Fruit fly (Drosophila melanogaster) whole organism, embryonic: Measurements from ENCODE around the gene CG10089.

Experiments used
- Adf1 ChIP-seq: fragments of 200-800 bp; sonication (Bioruptor generic); IDR thresholded peaks from 2 replicates; pipeline ENCODE4 v1.3.6; 2022; ENCODE audit warnings: missing biosample characterization, missing genetic modification characterization
- Awh ChIP-seq: fragments of 200-800 bp; sonication (Bioruptor generic); IDR thresholded peaks from 2 replicates; pipeline ENCODE4, ENCODE4 v1.3.6; 2022; ENCODE audit warnings: missing biosample characterization, missing genetic modification characterization
- CG10543 ChIP-seq: fragments of 200-800 bp; sonication (Bioruptor generic); optimal IDR thresholded peaks from 3 replicates; lab custom pipeline; 2017; ENCODE audit warnings: missing biosample characterization, mild to moderate bottlenecking, missing genetic modification characterization, moderate library complexity
- CG10565 ChIP-seq: fragments of 200-800 bp; sonication (Bioruptor generic); optimal IDR thresholded peaks from 3 replicates; lab custom pipeline; 2016; ENCODE audit warnings: missing biosample characterization, mild to moderate bottlenecking, missing genetic modification characterization
- CG11696 ChIP-seq: fragments of 200-800 bp; sonication (Bioruptor generic); IDR thresholded peaks from 2 replicates; pipeline ENCODE4 v1.3.6; 2022; ENCODE audit warnings: missing biosample characterization, missing genetic modification characterization
- CG12299 ChIP-seq: fragments of 200-800 bp; sonication (Bioruptor generic); optimal IDR thresholded peaks from 2 replicates; lab custom pipeline; 2018; ENCODE audit warnings: missing biosample characterization, mild to moderate bottlenecking, missing genetic modification characterization
- CG12769 ChIP-seq: fragments of 200-800 bp; sonication (Bioruptor generic); optimal IDR thresholded peaks from 2 replicates; lab custom pipeline; 2019; ENCODE audit warnings: missing biosample characterization, mild to moderate bottlenecking, missing genetic modification characterization, moderate library complexity
- CG13296 ChIP-seq: fragments of 200-800 bp; sonication (Bioruptor generic); optimal IDR thresholded peaks from 3 replicates; lab custom pipeline; 2018; ENCODE audit warnings: missing biosample characterization, mild to moderate bottlenecking, missing genetic modification characterization
- CG14860 ChIP-seq: fragments of 200-800 bp; sonication (Bioruptor generic); IDR thresholded peaks from 3 replicates; pipeline ENCODE4 v1.3.6; 2022; ENCODE audit warnings: missing biosample characterization, missing genetic modification characterization; ENCODE audit not compliant: partially characterized antibody
- CG15696 ChIP-seq: fragments of 200-800 bp; sonication (Bioruptor generic); optimal IDR thresholded peaks from 2 replicates; lab custom pipeline; 2019; ENCODE audit warnings: missing biosample characterization, mild to moderate bottlenecking, missing genetic modification characterization, moderate library complexity
- CG18011 ChIP-seq: fragments of 200-800 bp; sonication (Bioruptor generic); optimal IDR thresholded peaks from 2 replicates; lab custom pipeline; 2017; ENCODE audit warnings: missing biosample characterization, missing genetic modification characterization, mild to moderate bottlenecking, moderate library complexity, missing genotype
- CG32532 ChIP-seq: fragments of 200-800 bp; sonication (Bioruptor generic); IDR thresholded peaks from 2 replicates; pipeline ENCODE4 v1.3.6; 2022; ENCODE audit warnings: missing biosample characterization, missing genetic modification characterization
- CG3838 ChIP-seq: fragments of 200-800 bp; sonication (Bioruptor generic); optimal IDR thresholded peaks from 3 replicates; lab custom pipeline; 2016; ENCODE audit warnings: missing biosample characterization, missing genetic modification characterization
- CG4424 ChIP-seq: fragments of 200-800 bp; sonication (Bioruptor generic); optimal IDR thresholded peaks from 3 replicates; lab custom pipeline; 2016; ENCODE audit warnings: missing biosample characterization, missing genetic modification characterization
- CG4707 ChIP-seq: fragments of 200-800 bp; sonication (Bioruptor generic); optimal IDR thresholded peaks from 2 replicates; lab custom pipeline; 2018; ENCODE audit warnings: missing biosample characterization, mild to moderate bottlenecking, missing genetic modification characterization, moderate library complexity
- CG7357 ChIP-seq: fragments of 200-800 bp; sonication (Bioruptor generic); IDR thresholded peaks from 3 replicates; pipeline ENCODE4 v1.3.6; 2022; ENCODE audit warnings: missing biosample characterization, missing genetic modification characterization
- CG9727 ChIP-seq: fragments of 200-800 bp; sonication (Bioruptor generic); optimal IDR thresholded peaks from 3 replicates; lab custom pipeline; 2017; ENCODE audit warnings: missing biosample characterization, mild to moderate bottlenecking, missing genetic modification characterization
- CG9797 ChIP-seq: fragments of 200-800 bp; sonication (Bioruptor generic); optimal IDR thresholded peaks from 3 replicates; lab custom pipeline; 2018; ENCODE audit warnings: missing biosample characterization, mild to moderate bottlenecking, missing genetic modification characterization
- CG9932 ChIP-seq: fragments of 200-800 bp; sonication (Bioruptor generic); IDR thresholded peaks from 2 replicates; pipeline ENCODE4 v1.3.6; 2022; ENCODE audit warnings: missing biosample characterization, missing genetic modification characterization
- CTCF ChIP-seq: fragments of 200-800 bp; sonication (Bioruptor generic); optimal IDR thresholded peaks from 2 replicates; lab custom pipeline; 2017; ENCODE audit warnings: missing biosample characterization, mild to moderate bottlenecking, missing genetic modification characterization, moderate library complexity
- CrebB ChIP-seq: fragments of 200-800 bp; sonication (Bioruptor generic); optimal IDR thresholded peaks from 3 replicates; lab custom pipeline; 2018; ENCODE audit warnings: missing biosample characterization, mild to moderate bottlenecking, missing genetic modification characterization
- D ChIP-seq, 2 experiments: fragments of 200-800 bp in 1 of 2; fragments of >200 bp in 1 of 2; sonication (Bioruptor generic) in 1 of 2; optimal IDR thresholded peaks; 2 replicates in 1 of 2; 3 replicates in 1 of 2; lab custom pipeline; 2017; ENCODE audit warnings: mild to moderate bottlenecking in 1 of 2, missing biosample characterization in 1 of 2, missing genetic modification characterization in 1 of 2, missing genetic modification reagents in 1 of 2
- Dad ChIP-seq: fragments of 200-800 bp; sonication (Bioruptor generic); optimal IDR thresholded peaks from 3 replicates; lab custom pipeline; 2016; ENCODE audit warnings: missing biosample characterization, missing genetic modification characterization
- Drgx ChIP-seq: fragments of 200-800 bp; sonication (Bioruptor generic); IDR thresholded peaks from 2 replicates; pipeline ENCODE4 v1.3.6; 2022; ENCODE audit warnings: missing biosample characterization, missing genetic modification characterization
- Fer2 ChIP-seq: fragments of 200-800 bp; sonication (Bioruptor generic); optimal IDR thresholded peaks from 2 replicates; lab custom pipeline; 2018; ENCODE audit warnings: missing biosample characterization, mild to moderate bottlenecking, missing genetic modification characterization, moderate library complexity
- Fer3 ChIP-seq: fragments of 200-800 bp; sonication (Bioruptor generic); optimal IDR thresholded peaks from 2 replicates; lab custom pipeline; 2018; ENCODE audit warnings: missing biosample characterization, mild to moderate bottlenecking, missing genetic modification characterization, moderate library complexity
- Hr78 ChIP-seq, 2 experiments: fragments of 200-800 bp in 1 of 2; fragments of >200 bp in 1 of 2; sonication (Bioruptor generic) in 1 of 2; optimal IDR thresholded peaks; 2 replicates each; lab custom pipeline; 2017 to 2019; ENCODE audit warnings: missing biosample characterization in 2 of 2, missing genetic modification characterization in 2 of 2, mild to moderate bottlenecking in 1 of 2, moderate library complexity in 1 of 2
- Six4 ChIP-seq: fragments of 200-800 bp; sonication (Bioruptor generic); optimal IDR thresholded peaks from 2 replicates; lab custom pipeline; 2016; ENCODE audit warnings: missing biosample characterization, missing genetic modification characterization
- Sox100B ChIP-seq: fragments of 200-800 bp; sonication (Bioruptor generic); optimal IDR thresholded peaks from 3 replicates; lab custom pipeline; 2018; ENCODE audit warnings: missing biosample characterization, mild to moderate bottlenecking, missing genetic modification characterization
- YL-1 ChIP-seq: fragments of 200-800 bp; sonication (Bioruptor generic); optimal IDR thresholded peaks from 3 replicates; lab custom pipeline; 2017; ENCODE audit warnings: missing biosample characterization, mild to moderate bottlenecking, missing genetic modification characterization
- caup ChIP-seq: fragments of 200-800 bp; sonication (Bioruptor generic); optimal IDR thresholded peaks from 3 replicates; lab custom pipeline; 2017; ENCODE audit warnings: missing biosample characterization, mild to moderate bottlenecking, missing genetic modification characterization, moderate library complexity; ENCODE audit not compliant: severe bottlenecking
- croc ChIP-seq: fragments of 200-800 bp; sonication (Bioruptor generic); conservative IDR thresholded peaks from 3 replicates; pipeline ENCODE4 v1.3.6; 2022; ENCODE audit warnings: missing biosample characterization, missing genetic modification characterization
- cwo ChIP-seq: fragments of 200-800 bp; sonication (Bioruptor generic); optimal IDR thresholded peaks from 3 replicates; lab custom pipeline; 2017; ENCODE audit warnings: missing biosample characterization, missing genetic modification characterization, mild to moderate bottlenecking, moderate library complexity, missing genetic modification reagents
- dm ChIP-seq: fragments of 200-800 bp; sonication (Bioruptor generic); optimal IDR thresholded peaks from 3 replicates; lab custom pipeline; 2016; ENCODE audit warnings: missing biosample characterization, missing genetic modification characterization
- esg ChIP-seq: fragments of 200-800 bp; sonication (Bioruptor generic); conservative IDR thresholded peaks from 2 replicates; pipeline ENCODE4 v1.3.6; 2022; ENCODE audit warnings: missing biosample characterization, missing genetic modification characterization
- gt ChIP-seq: fragments of 200-800 bp; sonication (Bioruptor generic); IDR thresholded peaks from 2 replicates; pipeline ENCODE4 v1.3.6; 2022; ENCODE audit warnings: missing biosample characterization, missing genetic modification characterization
- her ChIP-seq: fragments of 200-800 bp; sonication (Bioruptor generic); optimal IDR thresholded peaks from 2 replicates; lab custom pipeline; 2016; ENCODE audit warnings: missing biosample characterization, missing genetic modification characterization
- hth ChIP-seq: fragments of >200 bp; optimal IDR thresholded peaks from 2 replicates; lab custom pipeline; 2017; ENCODE audit warnings: inconsistent platforms
- inv ChIP-seq: fragments of 200-800 bp; sonication (Bioruptor generic); IDR thresholded peaks from 2 replicates; pipeline ENCODE4 v1.3.6; 2022; ENCODE audit warnings: missing biosample characterization, missing genetic modification characterization; ENCODE audit not compliant: partially characterized antibody
- kni ChIP-seq: fragments of 200-800 bp; sonication (Bioruptor generic); optimal IDR thresholded peaks from 3 replicates; lab custom pipeline; 2017; ENCODE audit warnings: mild to moderate bottlenecking, missing biosample characterization, missing genetic modification reagents, missing genetic modification characterization
- nerfin-2 ChIP-seq: fragments of 200-800 bp; sonication (Bioruptor generic); IDR thresholded peaks from 2 replicates; pipeline ENCODE4 v1.3.6; 2022; ENCODE audit warnings: missing biosample characterization, missing genetic modification characterization; ENCODE audit not compliant: partially characterized antibody
- nmo ChIP-seq: fragments of 200-800 bp; sonication (Bioruptor generic); optimal IDR thresholded peaks from 2 replicates; lab custom pipeline; 2018; ENCODE audit warnings: missing biosample characterization, mild to moderate bottlenecking, missing genetic modification characterization, moderate library complexity
- nom ChIP-seq: fragments of 200-800 bp; sonication (Bioruptor generic); optimal IDR thresholded peaks from 2 replicates; lab custom pipeline; 2017; ENCODE audit warnings: missing biosample characterization, missing genetic modification characterization, mild to moderate bottlenecking, moderate library complexity, missing genetic modification reagents
- pan ChIP-seq, 4 experiments: fragments of >200 bp in 3 of 4; fragments of 200-800 bp in 1 of 4; sonication (Bioruptor generic) in 1 of 4; optimal IDR thresholded peaks in 3 of 4; IDR thresholded peaks in 1 of 4; 2 replicates each; pipeline versions ENCODE4 v1.3.6 to Lab custom; 2017 to 2022; ENCODE audit warnings: missing biosample characterization in 2 of 4, missing genetic modification characterization in 2 of 4, mixed read lengths in 1 of 4
- sob ChIP-seq: fragments of 200-800 bp; sonication (Bioruptor generic); IDR thresholded peaks from 2 replicates; pipeline ENCODE4 v1.3.6; 2022; ENCODE audit warnings: missing biosample characterization, missing genetic modification characterization
- sr ChIP-seq: fragments of 200-800 bp; sonication (Bioruptor generic); IDR thresholded peaks from 3 replicates; pipeline ENCODE4 v1.3.6; 2022; ENCODE audit warnings: missing biosample characterization, missing genetic modification characterization
- z ChIP-seq: fragments of 200-800 bp; sonication (Bioruptor generic); IDR thresholded peaks from 3 replicates; pipeline ENCODE4 v1.3.6; 2022; ENCODE audit warnings: missing biosample characterization, missing genetic modification characterization

Gene CG10089

dm6 chr3L:13476566-13477452 lies 2.2 kb upstream of the CG10089 start (continued):
- TF ChIP-seq kni, result peak; percentile 82
- peak; percentile 91 for TF ChIP-seq CG4424 (GFP tag; lab: Kevin White, UChicago)
- peak; percentile 61 for TF ChIP-seq CG3838 (GFP tag; lab: Kevin White, UChicago)
- TF ChIP-seq sob (GFP tag; lab: Robert Waterston, UW), result peak; percentile 88
- TF ChIP-seq caup (GFP tag; lab: Kevin White, UChicago), result peak; percentile 89
- peak; percentile 84 for TF ChIP-seq esg (GFP tag; lab: Robert Waterston, UW)
- peak; percentile 96 for TF ChIP-seq Sox100B
- TF ChIP-seq Awh (GFP tag; lab: Robert Waterston, UW), result peak; percentile 71
- TF ChIP-seq Adf1 (GFP tag; lab: Robert Waterston, UW), result peak; percentile 23; the same call in 1 of the 2 replicates
- TF ChIP-seq gt (GFP tag; lab: Robert Waterston, UW), result 0 out of 2 replicates have a peak, but pooled peaks have one; percentile 43
- TF ChIP-seq Fer3 (tag; lab: Kevin White, UChicago), result peak; percentile 85
- peak; percentile 39 for TF ChIP-seq CG15696 (tag; lab: Kevin White, UChicago)
- TF ChIP-seq D (optimal IDR thresholded peaks at IDR 0.05; lab: Kevin White, UChicago), result no peak
- TF ChIP-seq D (GFP tag; optimal IDR thresholded peaks at IDR 0.05; lab: Kevin White, UChicago), result peak; percentile 92
- TF ChIP-seq dm (GFP tag; lab: Kevin White, UChicago), result peak; percentile 35
- TF ChIP-seq Drgx, result peak; percentile 95
- TF ChIP-seq CG4707 (GFP tag; lab: Kevin White, UChicago), result peak; percentile 59
- TF ChIP-seq nerfin-2 (GFP tag; lab: Robert Waterston, UW), result no peak
- peak; percentile 53 for TF ChIP-seq CG12299
- peak; percentile 68 for TF ChIP-seq Fer2 (tag; lab: Kevin White, UChicago)
- TF ChIP-seq CG7357 (GFP tag; lab: Robert Waterston, UW), result peak; percentile 78; the same call in 2 of the 3 replicates
- TF ChIP-seq CG9727 (GFP tag; lab: Kevin White, UChicago), result peak; percentile 92
- TF ChIP-seq CG14860 (GFP tag; lab: Robert Waterston, UW), result no peak
- peak; percentile 69 for TF ChIP-seq CG10543
- TF ChIP-seq sr (GFP tag; lab: Robert Waterston, UW), result peak; percentile 85
- TF ChIP-seq CG10565 (GFP tag; lab: Kevin White, UChicago), result peak; percentile 37
- peak; percentile 75 for TF ChIP-seq CG11696 (GFP tag; lab: Robert Waterston, UW)
- no peak for TF ChIP-seq her (GFP tag; lab: Kevin White, UChicago)
- TF ChIP-seq nom (GFP tag; lab: Kevin White, UChicago), result peak; percentile 45
- peak; percentile 39 for TF ChIP-seq CG12769 (tag; lab: Kevin White, UChicago)
- peak; percentile 68 for TF ChIP-seq Dad
- TF ChIP-seq CG13296 (GFP tag; lab: Kevin White, UChicago), result peak; percentile 87
- peak; percentile 62 for TF ChIP-seq YL-1 (GFP tag; lab: Kevin White, UChicago)
- TF ChIP-seq CG9797, result peak; percentile 7
- peak; percentile 88 for TF ChIP-seq Six4 (GFP tag; lab: Kevin White, UChicago)
- TF ChIP-seq Hr78 (GFP tag; optimal IDR thresholded peaks at IDR 0.05; lab: Kevin White, UChicago), result peak in 1 of 2 experiments; percentile 83
- TF ChIP-seq CG9932, result peak; percentile 84
- peak; percentile 86 for TF ChIP-seq CG32532
- TF ChIP-seq pan (optimal IDR thresholded peaks at IDR 0.05; lab: Kevin White, UChicago), result no peak
- peak in 1 of 2 experiments; percentile 87 for TF ChIP-seq pan (GFP tag; optimal IDR thresholded peaks at IDR 0.05 in 1 of 2, IDR thresholded peaks at IDR 0.05 in 1 of 2)
- TF ChIP-seq inv (GFP tag; lab: Robert Waterston, UW), result no peak
- TF ChIP-seq hth, result no peak
- no peak for TF ChIP-seq z
- peak; percentile 95 for TF ChIP-seq nmo (GFP tag; lab: Kevin White, UChicago)
- peak; percentile 64 for TF ChIP-seq CTCF (GFP tag; lab: Kevin White, UChicago)
- peak; percentile 56 for TF ChIP-seq CrebB (tag; lab: Kevin White, UChicago)
- peak; percentile 78 for TF ChIP-seq CG18011
- peak; percentile 81 for TF ChIP-seq croc (GFP tag; lab: Robert Waterston, UW)
- peak; percentile 88 for TF ChIP-seq cwo (GFP tag; lab: Kevin White, UChicago)
